Fruit fly (Drosophila melanogaster) whole organism, embryonic: ENCODE results near the gene CG32650.

Experiments
- dimm ChIP-seq: fragments of 200-800 bp; sonication (Bioruptor generic); IDR thresholded peaks from 2 replicates; pipeline ENCODE4 v1.3.6; 2022; ENCODE audit warnings: missing biosample characterization, missing genetic modification characterization
- hb ChIP-seq: fragments of 200-800 bp; sonication (Bioruptor generic); IDR thresholded peaks from 3 replicates; pipeline ENCODE4 v1.3.6; 2022; ENCODE audit warnings: missing biosample characterization, missing genetic modification characterization; ENCODE audit not compliant: partially characterized antibody

CG32650 gene

dm6 chrX:12857622-12858021 is 40.8 kb downstream of the CG32650 start, which contains the start of gene CG4661 (continued):
- TF ChIP-seq hb (GFP tag; lab: Robert Waterston, UW) = no peak
- no peak for TF ChIP-seq dimm (GFP tag; lab: Robert Waterston, UW)
